Fruit fly (Drosophila melanogaster): Measurements from ENCODE around the gene Ubr1.

Gene Ubr1

DNA sequence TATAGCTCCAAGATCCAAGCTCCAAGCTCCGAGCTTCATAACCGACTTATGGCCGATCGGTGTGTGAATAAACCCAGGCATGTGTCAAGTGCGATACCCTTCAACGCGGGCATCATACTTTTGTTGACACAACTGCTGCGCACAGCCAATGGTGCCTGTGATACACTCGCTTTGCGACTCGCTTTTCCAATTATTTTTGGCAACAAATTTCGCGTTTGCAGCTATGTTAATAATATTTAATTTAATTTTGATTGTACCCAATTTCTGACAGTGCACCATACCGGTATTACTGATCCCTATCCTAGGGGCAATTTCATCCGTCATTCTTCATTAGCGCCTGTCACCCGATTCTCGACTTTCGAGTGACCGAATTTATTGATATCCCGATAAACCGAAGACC is 45.0 kb downstream of the Ubr1 start:
- TF ChIP-seq Med (GFP tag): peak; percentile 52
- TF ChIP-seq Nf-YC (tag; optimal IDR thresholded peaks at IDR 0.05): no peak
- TF ChIP-seq slbo (GFP tag; IDR thresholded peaks at IDR 0.05): peak; percentile 38
- no peak for TF ChIP-seq br (optimal IDR thresholded peaks at IDR 0.05)
- 0 out of 4 replicates have a peak, but pooled peaks have one; percentile 16 for TF ChIP-seq chinmo (GFP tag; IDR thresholded peaks at IDR 0.05; ENCODE audit: partially characterized antibody)

DNA sequence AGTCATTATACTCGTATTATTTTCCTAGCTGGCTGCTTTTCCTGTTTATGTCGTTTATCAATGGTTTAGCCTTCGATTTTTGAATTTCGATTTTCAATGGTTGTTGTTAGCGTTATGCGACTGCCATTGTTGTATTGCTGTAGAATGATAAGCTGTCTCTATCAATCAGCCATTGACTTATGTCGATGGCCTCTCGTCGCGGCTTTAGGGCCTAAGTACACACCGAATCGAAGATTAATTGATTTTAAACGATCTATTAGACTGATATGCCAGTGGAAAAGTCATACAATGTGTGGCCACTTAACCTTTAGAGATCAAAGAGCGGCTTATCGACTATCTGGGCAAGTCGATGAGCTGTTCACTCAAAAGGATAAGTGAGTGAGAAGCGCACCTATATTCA is 45.9 kb downstream of the Ubr1 start:
- TF ChIP-seq Pdp1 (GFP tag; optimal IDR thresholded peaks at IDR 0.05) (peak in 1 of 2 experiments; percentile 55), CG31365 (tag; optimal IDR thresholded peaks at IDR 0.05) (no peak), mirr (GFP tag; optimal IDR thresholded peaks at IDR 0.05) (peak; percentile 65), CG8478 (optimal IDR thresholded peaks at IDR 0.05) (no peak), grn (GFP tag; optimal IDR thresholded peaks at IDR 0.05) (peak; percentile 44), sd (tag; optimal IDR thresholded peaks at IDR 0.05) (no peak), exex (tag; optimal IDR thresholded peaks at IDR 0.05) (peak; percentile 90)

DNA sequence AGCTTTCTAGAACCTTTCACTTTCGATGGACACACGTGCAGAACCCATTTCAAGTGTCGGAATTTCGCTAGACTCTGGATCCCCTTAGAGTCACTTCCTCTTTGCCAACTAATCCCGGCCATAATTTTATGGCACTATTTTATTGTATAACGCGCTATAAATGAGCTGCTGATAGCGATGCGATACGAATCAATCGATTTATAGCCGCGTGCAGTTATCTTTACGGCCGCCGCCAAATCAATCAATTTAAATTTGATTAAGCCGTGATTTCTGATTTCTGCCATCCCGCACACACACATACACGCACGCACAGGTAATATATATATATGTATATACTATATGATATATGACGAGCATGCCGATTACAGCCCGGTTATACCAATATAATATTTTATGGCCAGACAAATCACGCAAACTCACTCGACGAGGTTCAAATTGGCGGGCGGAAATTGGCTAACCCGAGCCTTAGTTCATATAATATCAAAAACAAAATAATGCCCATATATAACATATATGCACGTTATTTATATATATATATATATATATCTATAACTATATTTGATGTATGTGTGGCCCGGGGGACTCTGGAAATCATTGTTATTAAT is 47.7 kb downstream of the Ubr1 start:
- TF ChIP-seq sr (GFP tag; IDR thresholded peaks at IDR 0.05) (no peak), grn (GFP tag; optimal IDR thresholded peaks at IDR 0.05) (peak; percentile 28), sob (GFP tag; IDR thresholded peaks at IDR 0.05) (0 out of 2 replicates have a peak, but pooled peaks have one; percentile 17), CG13894 (tag; optimal IDR thresholded peaks at IDR 0.05) (peak; percentile 85), ash1 (GFP tag; optimal IDR thresholded peaks at IDR 0.05) (no peak), Xrp1 (GFP tag; IDR thresholded peaks at IDR 0.05) (no peak), CG32772 (GFP tag; IDR thresholded peaks at IDR 0.05) (no peak), CG2678 (tag; optimal IDR thresholded peaks at IDR 0.05) (peak; percentile 30), en (GFP tag; optimal IDR thresholded peaks at IDR 0.05) (no peak), sug (tag; optimal IDR thresholded peaks at IDR 0.05) (peak; percentile 42), CG3281 (GFP tag; optimal IDR thresholded peaks at IDR 0.05) (peak; percentile 10), CG30020 (tag; optimal IDR thresholded peaks at IDR 0.05) (no peak), tll (GFP tag; optimal IDR thresholded peaks at IDR 0.05) (no peak), CG13296 (GFP tag; optimal IDR thresholded peaks at IDR 0.05) (peak; percentile 3), Med (GFP tag) (peak; percentile 5), CG11247 (GFP tag; IDR thresholded peaks at IDR 0.05) (no peak), mirr (GFP tag; optimal IDR thresholded peaks at IDR 0.05) (peak; percentile 9), Pdp1 (GFP tag; optimal IDR thresholded peaks at IDR 0.05) (peak in 1 of 2 experiments; percentile 21), CoRest (tag; optimal IDR thresholded peaks at IDR 0.05) (no peak), CG13123 (GFP tag; optimal IDR thresholded peaks at IDR 0.05) (no peak), B-H2 (GFP tag; optimal IDR thresholded peaks at IDR 0.05) (peak; percentile 12), CG13287 (GFP tag; IDR thresholded peaks at IDR 0.05; ENCODE audit: partially characterized antibody) (no peak), lab (GFP tag; optimal IDR thresholded peaks at IDR 0.05) (peak; percentile 10), da (GFP tag; optimal IDR thresholded peaks at IDR 0.05) (no peak), unpg (GFP tag; optimal IDR thresholded peaks at IDR 0.05) (peak; percentile 9), exex (tag; optimal IDR thresholded peaks at IDR 0.05) (peak; percentile 94), CG5953 (GFP tag; IDR thresholded peaks at IDR 0.05) (no peak), CG8290 (GFP tag; optimal IDR thresholded peaks at IDR 0.05) (no peak), CG8290 (tag; optimal IDR thresholded peaks at IDR 0.05) (peak in 1 of 2 experiments; percentile 12), Dp (GFP tag; optimal IDR thresholded peaks at IDR 0.05) (no peak), Sox100B (GFP tag; optimal IDR thresholded peaks at IDR 0.05) (no peak), H2.0 (GFP tag; IDR thresholded peaks at IDR 0.05) (no peak)

Measured in whole organism, embryonic.